Worm (Caenorhabditis elegans) whole organism, young adult: ENCODE results near the gene F48E3.6.

Experiments used
- B0336.3 ChIP-seq: fragments of 200-800 bp; sonication (Bioruptor generic); IDR thresholded peaks from 2 replicates; pipeline ENCODE4 v1.3.6; 2022; ENCODE audit warnings: missing genetic modification characterization, missing compliant biosample characterization
- C06A6.2 ChIP-seq: fragments of 200-800 bp; sonication (Bioruptor generic); conservative IDR thresholded peaks from 2 replicates; pipeline ENCODE4 v1.3.6; 2022; ENCODE audit warnings: missing genetic modification characterization, missing compliant biosample characterization
- F22D6.2 ChIP-seq: sonication (generic microtip); optimal IDR thresholded peaks from 2 replicates; lab custom pipeline; 2016; ENCODE audit warnings: mild to moderate bottlenecking, missing genetic modification characterization, missing compliant biosample characterization
- F33H1.4 ChIP-seq: fragments of 200-800 bp; sonication (Bioruptor generic); IDR thresholded peaks from 2 replicates; pipeline ENCODE4 v1.3.6; 2022; ENCODE audit warnings: missing genetic modification reagents, missing genetic modification characterization, missing compliant biosample characterization
- F37B4.10 ChIP-seq: fragments of 200-800 bp; sonication (Bioruptor generic); IDR thresholded peaks from 2 replicates; pipeline ENCODE4 v1.3.6; 2022; ENCODE audit warnings: missing genetic modification characterization, missing compliant biosample characterization
- K11D2.4 ChIP-seq: fragments of 200-800 bp; sonication (Bioruptor generic); IDR thresholded peaks from 2 replicates; pipeline ENCODE4 v1.3.6; 2022; ENCODE audit warnings: missing genetic modification reagents, missing genetic modification characterization, missing compliant biosample characterization
- K12H6.12 ChIP-seq: fragments of 200-800 bp; sonication (Bioruptor generic); optimal IDR thresholded peaks from 2 replicates; lab custom pipeline; 2018; ENCODE audit warnings: mild to moderate bottlenecking, missing genetic modification characterization, missing compliant biosample characterization
- Y67H2A.10 ChIP-seq: fragments of 200-800 bp; sonication (Bioruptor generic); conservative IDR thresholded peaks from 2 replicates; pipeline ENCODE4 v1.3.6; 2022; ENCODE audit warnings: missing genetic modification reagents, missing genetic modification characterization, missing compliant biosample characterization
- aptf-2 ChIP-seq: fragments of 200-800 bp; sonication (Bioruptor generic); conservative IDR thresholded peaks from 2 replicates; pipeline ENCODE4 v1.3.6; 2022; ENCODE audit warnings: missing genetic modification reagents, missing genetic modification characterization, missing compliant biosample characterization
- atf-7 ChIP-seq: sonication (generic microtip); optimal IDR thresholded peaks from 2 replicates; lab custom pipeline; 2017; ENCODE audit warnings: mild to moderate bottlenecking, missing genetic modification characterization, missing compliant biosample characterization
- attf-5 ChIP-seq: fragments of 200-800 bp; sonication (Bioruptor generic); optimal IDR thresholded peaks from 2 replicates; lab custom pipeline; 2018; ENCODE audit warnings: mild to moderate bottlenecking, missing genetic modification characterization, missing compliant biosample characterization
- ccch-3 ChIP-seq: fragments of 200-800 bp; sonication (Bioruptor generic); optimal IDR thresholded peaks from 2 replicates; lab custom pipeline; 2018; ENCODE audit warnings: mild to moderate bottlenecking, missing genetic modification characterization, missing compliant biosample characterization
- cebp-1 ChIP-seq, 2 experiments: fragments of 200-800 bp in 1 of 2; sonication (Bioruptor generic) in 1 of 2; sonication (generic microtip) in 1 of 2; IDR thresholded peaks in 1 of 2; optimal IDR thresholded peaks in 1 of 2; 2 replicates each; pipeline versions ENCODE4 v1.3.6 to Lab custom; 2017 to 2022; ENCODE audit warnings: missing compliant biosample characterization in 2 of 2, missing genetic modification characterization in 2 of 2, mild to moderate bottlenecking in 1 of 2, missing genetic modification reagents in 1 of 2, moderate library complexity in 1 of 2
- cebp-2 ChIP-seq: fragments of 200-800 bp; sonication (Bioruptor generic); IDR thresholded peaks from 2 replicates; pipeline ENCODE4 v1.3.6; 2022; ENCODE audit warnings: missing genetic modification characterization, missing compliant biosample characterization
- ceh-27 ChIP-seq: fragments of 200-800 bp; sonication (Bioruptor generic); optimal IDR thresholded peaks from 2 replicates; lab custom pipeline; 2018; ENCODE audit warnings: mild to moderate bottlenecking, missing genetic modification characterization, moderate library complexity, missing compliant biosample characterization
- ceh-58 ChIP-seq: fragments of 200-800 bp; sonication (Bioruptor generic); IDR thresholded peaks from 2 replicates; pipeline ENCODE4 v1.3.6; 2022; ENCODE audit warnings: missing genetic modification characterization, missing compliant biosample characterization
- dox-1 ChIP-seq: fragments of 200-800 bp; sonication (Bioruptor generic); IDR thresholded peaks from 2 replicates; pipeline ENCODE4 v1.3.6; 2022; ENCODE audit warnings: missing genetic modification reagents, missing genetic modification characterization, missing compliant biosample characterization
- gei-17 ChIP-seq: fragments of 200-800 bp; sonication (Bioruptor generic); optimal IDR thresholded peaks from 2 replicates; lab custom pipeline; 2018; ENCODE audit warnings: mild to moderate bottlenecking, missing genetic modification characterization, missing compliant biosample characterization
- hlh-26 ChIP-seq: fragments of 200-800 bp; sonication (Bioruptor generic); conservative IDR thresholded peaks from 2 replicates; pipeline ENCODE4 v1.3.6; 2022; ENCODE audit warnings: missing genetic modification reagents, missing genetic modification characterization, missing compliant biosample characterization
- hmg-1.2 ChIP-seq: fragments of 200-800 bp; sonication (Bioruptor generic); IDR thresholded peaks from 2 replicates; pipeline ENCODE4 v1.3.6; 2022; ENCODE audit warnings: missing genetic modification reagents, missing genetic modification characterization, missing compliant biosample characterization
- let-607 ChIP-seq, 2 experiments: fragments of 200-800 bp in 1 of 2; sonication (Bioruptor generic) in 1 of 2; sonication (generic microtip) in 1 of 2; optimal IDR thresholded peaks; 2 replicates each; lab custom pipeline; 2016 to 2018; ENCODE audit warnings: mild to moderate bottlenecking in 2 of 2, missing compliant biosample characterization in 2 of 2, missing genetic modification characterization in 2 of 2, moderate library complexity in 2 of 2, missing genotype in 1 of 2
- lir-1 ChIP-seq: fragments of 200-800 bp; sonication (Bioruptor generic); conservative IDR thresholded peaks from 2 replicates; pipeline ENCODE4 v1.3.6; 2022; ENCODE audit warnings: missing genetic modification reagents, missing genetic modification characterization, missing compliant biosample characterization
- lsy-27 ChIP-seq: sonication (generic microtip); optimal IDR thresholded peaks from 2 replicates; lab custom pipeline; 2017; ENCODE audit warnings: missing genetic modification characterization, mild to moderate bottlenecking, missing compliant biosample characterization, antibody characterized with exemption, missing genotype, borderline replicate concordance; ENCODE audit not compliant: insufficient read depth
- madf-3 ChIP-seq: fragments of 200-800 bp; sonication (Bioruptor generic); IDR thresholded peaks from 2 replicates; pipeline ENCODE4 v1.3.6; 2022; ENCODE audit warnings: missing genetic modification reagents, missing genetic modification characterization, missing compliant biosample characterization
- madf-6 ChIP-seq: fragments of 200-800 bp; sonication (Bioruptor generic); IDR thresholded peaks from 2 replicates; pipeline ENCODE4 v1.3.6; 2022; ENCODE audit warnings: missing genetic modification reagents, missing genetic modification characterization, missing compliant biosample characterization
- mcd-1 ChIP-seq: fragments of 200-800 bp; sonication (Bioruptor generic); IDR thresholded peaks from 2 replicates; pipeline ENCODE4 v1.3.6; 2022; ENCODE audit warnings: missing genetic modification reagents, missing genetic modification characterization, missing compliant biosample characterization
- mes-4 ChIP-seq: sonication (generic microtip); optimal IDR thresholded peaks from 2 replicates; lab custom pipeline; 2016; ENCODE audit warnings: missing genotype, missing genetic modification characterization, missing compliant biosample characterization
- nfya-2 ChIP-seq: fragments of 200-800 bp; sonication (Bioruptor generic); IDR thresholded peaks from 2 replicates; pipeline ENCODE4 v1.3.6; 2022; ENCODE audit warnings: missing genetic modification reagents, missing genetic modification characterization, missing compliant biosample characterization
- nfyb-1 ChIP-seq: fragments of 200-800 bp; sonication (Bioruptor generic); IDR thresholded peaks from 2 replicates; pipeline ENCODE4 v1.3.6; 2022; ENCODE audit warnings: missing genetic modification reagents, missing genetic modification characterization, missing compliant biosample characterization
- nhr-80 ChIP-seq: sonication (generic microtip); optimal IDR thresholded peaks from 2 replicates; lab custom pipeline; 2016; ENCODE audit warnings: missing genetic modification characterization, missing compliant biosample characterization
- pbrm-1 ChIP-seq: fragments of 200-800 bp; sonication (Bioruptor generic); IDR thresholded peaks from 2 replicates; pipeline ENCODE4 v1.3.6; 2022; ENCODE audit warnings: missing genetic modification reagents, missing genetic modification characterization, missing compliant biosample characterization
- repo-1 ChIP-seq: sonication (generic microtip); optimal IDR thresholded peaks from 2 replicates; lab custom pipeline; 2017; ENCODE audit warnings: mild to moderate bottlenecking, missing genetic modification characterization, missing compliant biosample characterization
- rpc-1 ChIP-seq, 2 experiments: fragments of 150-350 bp in 1 of 2; sonication (generic microtip) in 1 of 2; optimal IDR thresholded peaks; 2 replicates each; lab custom pipeline; 2014 to 2018; ENCODE audit warnings: missing biosample characterization in 1 of 2, missing genetic modification characterization in 1 of 2, missing genetic modification reagents in 1 of 2, missing genotype in 1 of 2
- sea-2 ChIP-seq: fragments of 200-800 bp; sonication (Bioruptor generic); IDR thresholded peaks from 2 replicates; pipeline ENCODE4 v1.3.6; 2022; ENCODE audit warnings: missing genetic modification characterization, missing compliant biosample characterization
- snpc-1.3 ChIP-seq: sonication (generic microtip); optimal IDR thresholded peaks from 2 replicates; lab custom pipeline; 2017; ENCODE audit warnings: missing genetic modification characterization, mild to moderate bottlenecking, missing compliant biosample characterization, antibody characterized with exemption, moderate library complexity, missing genotype, missing genetic modification reagents; ENCODE audit not compliant: insufficient read depth
- snpc-4 ChIP-seq, 5 experiments: fragments of 150-350 bp in 1 of 5; sonication (generic microtip) in 4 of 5; optimal IDR thresholded peaks; 2 replicates each; lab custom pipeline; 2014 to 2018; ENCODE audit warnings: missing genetic modification characterization in 5 of 5, missing biosample characterization in 3 of 5, antibody characterized with exemption in 2 of 5, mild to moderate bottlenecking in 2 of 5, missing compliant biosample characterization in 2 of 5, missing genotype in 2 of 5, moderate library complexity in 2 of 5, missing genetic modification reagents in 1 of 5
- zfh-2 ChIP-seq: fragments of 200-800 bp; sonication (Bioruptor generic); conservative IDR thresholded peaks from 2 replicates; pipeline ENCODE4 v1.3.6; 2022; ENCODE audit warnings: missing genetic modification reagents, missing genetic modification characterization, missing compliant biosample characterization
- zim-3 ChIP-seq: sonication (generic microtip); optimal IDR thresholded peaks from 2 replicates; lab custom pipeline; 2017; ENCODE audit warnings: mild to moderate bottlenecking, missing genetic modification characterization, moderate library complexity, missing compliant biosample characterization
- ztf-18 ChIP-seq: sonication (generic microtip); optimal IDR thresholded peaks from 2 replicates; lab custom pipeline; 2016; ENCODE audit warnings: missing genotype, mild to moderate bottlenecking, missing genetic modification characterization, missing compliant biosample characterization
- ztf-22 ChIP-seq: fragments of 200-800 bp; sonication (Bioruptor generic); optimal IDR thresholded peaks from 2 replicates; lab custom pipeline; 2018; ENCODE audit warnings: mild to moderate bottlenecking, missing genetic modification characterization, moderate library complexity, missing compliant biosample characterization
- ztf-25 ChIP-seq: fragments of 200-800 bp; sonication (Bioruptor generic); IDR thresholded peaks from 2 replicates; pipeline ENCODE4 v1.3.6; 2022; ENCODE audit warnings: missing genetic modification reagents, missing genetic modification characterization, missing compliant biosample characterization
- ztf-26 ChIP-seq: sonication (generic microtip); optimal IDR thresholded peaks from 2 replicates; lab custom pipeline; 2017; ENCODE audit warnings: missing genetic modification characterization, missing compliant biosample characterization
- ztf-6 ChIP-seq: fragments of 200-800 bp; sonication (Bioruptor generic); IDR thresholded peaks from 2 replicates; pipeline ENCODE4 v1.3.6; 2022; ENCODE audit warnings: missing genetic modification reagents, missing genetic modification characterization, missing compliant biosample characterization

Gene F48E3.6

DNA sequence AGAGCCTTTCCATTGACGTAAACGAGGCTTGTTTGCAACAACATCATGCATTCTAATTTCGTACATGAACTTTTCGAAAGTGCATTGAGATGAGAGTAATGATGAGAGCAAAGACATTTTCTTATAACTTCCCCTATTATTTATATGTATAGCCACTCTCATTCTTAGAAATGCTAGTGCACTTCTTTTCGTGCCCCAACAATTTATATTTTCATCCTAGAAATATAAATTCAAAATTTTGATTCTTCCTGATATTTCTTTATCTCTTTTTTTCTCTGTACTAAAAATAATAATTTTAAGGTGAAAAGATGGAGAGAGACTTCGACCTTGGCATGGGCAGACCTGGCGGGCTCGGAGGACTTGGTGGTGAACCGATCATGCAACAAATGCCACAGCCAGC, 23.8 kb downstream of the F48E3.6 start, which contains the start of gene mek-1:
Gene mek-1 (plus strand): TSS at position 301 of the 400 bp plus-strand sequence.
- no peak for TF ChIP-seq nfya-2 (GFP tag; lab: Robert Waterston, UW)
- no peak for TF ChIP-seq hlh-26 (GFP tag; lab: Robert Waterston, UW)
- TF ChIP-seq madf-6 (GFP tag; lab: Robert Waterston, UW) = no peak
- no peak for TF ChIP-seq lir-1 (GFP tag; lab: Robert Waterston, UW)
- TF ChIP-seq sea-2 (GFP tag; lab: Robert Waterston, UW) = no peak
- no peak for TF ChIP-seq mes-4
- no peak for TF ChIP-seq snpc-4 (GFP tag; optimal IDR thresholded peaks at IDR 0.05; lab: Kevin White, UChicago)
- no peak for TF ChIP-seq snpc-4 (tag; optimal IDR thresholded peaks at IDR 0.05; lab: Kevin White, UChicago)
- TF ChIP-seq K11D2.4 (GFP tag; lab: Robert Waterston, UW) = no peak
- no peak for TF ChIP-seq let-607 (tag; optimal IDR thresholded peaks at IDR 0.05; lab: Kevin White, UChicago)
- TF ChIP-seq dox-1 (GFP tag; lab: Robert Waterston, UW) = no peak
- TF ChIP-seq, all 124 proteins: peak for 0

DNA sequence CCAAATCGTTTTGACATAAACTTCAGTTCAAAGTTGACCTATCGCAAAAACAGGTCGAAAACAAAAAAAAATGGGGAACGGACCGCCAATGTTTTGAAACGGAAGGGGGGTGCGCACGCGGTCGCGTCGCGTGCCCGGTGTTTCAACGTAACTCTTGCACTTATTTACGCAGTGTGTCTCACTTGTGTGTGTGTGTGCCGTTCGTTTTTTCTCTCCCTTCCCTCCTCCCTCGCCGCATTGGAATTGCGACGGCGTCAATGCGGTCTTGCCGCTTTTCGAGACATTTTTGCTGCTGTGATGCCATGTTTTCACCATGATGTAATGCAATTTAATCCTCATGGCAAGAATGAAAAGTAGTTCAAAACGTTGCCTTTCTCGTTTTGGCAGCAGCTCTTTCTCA, 24.2 kb downstream of the F48E3.6 start:
- TF ChIP-seq gei-17 (no peak), attf-5 (GFP tag; lab: Kevin White, UChicago) (peak; percentile 61), ceh-27 (GFP tag; lab: Kevin White, UChicago) (peak; percentile 28), madf-3 (peak; percentile 73; the same call in 1 of the 2 replicates), ztf-18 (tag; lab: Kevin White, UChicago) (peak; percentile 0), zfh-2 (GFP tag; lab: Robert Waterston, UW) (peak; percentile 86), nhr-80 (tag; lab: Kevin White, UChicago) (peak; percentile 61), dox-1 (GFP tag; lab: Robert Waterston, UW) (peak; percentile 69), rpc-1 (optimal IDR thresholded peaks at IDR 0.05; lab: Kevin White, UChicago) (no peak), rpc-1 (tag; optimal IDR thresholded peaks at IDR 0.05; lab: Kevin White, UChicago) (no peak), cebp-2 (no peak), ztf-25 (GFP tag; lab: Robert Waterston, UW) (no peak), nfyb-1 (GFP tag; lab: Robert Waterston, UW) (peak; percentile 12; the same call in 1 of the 2 replicates), K12H6.12 (tag; lab: Kevin White, UChicago) (peak; percentile 60), hmg-1.2 (GFP tag; lab: Robert Waterston, UW) (peak; percentile 37; the same call in 1 of the 2 replicates)

DNA sequence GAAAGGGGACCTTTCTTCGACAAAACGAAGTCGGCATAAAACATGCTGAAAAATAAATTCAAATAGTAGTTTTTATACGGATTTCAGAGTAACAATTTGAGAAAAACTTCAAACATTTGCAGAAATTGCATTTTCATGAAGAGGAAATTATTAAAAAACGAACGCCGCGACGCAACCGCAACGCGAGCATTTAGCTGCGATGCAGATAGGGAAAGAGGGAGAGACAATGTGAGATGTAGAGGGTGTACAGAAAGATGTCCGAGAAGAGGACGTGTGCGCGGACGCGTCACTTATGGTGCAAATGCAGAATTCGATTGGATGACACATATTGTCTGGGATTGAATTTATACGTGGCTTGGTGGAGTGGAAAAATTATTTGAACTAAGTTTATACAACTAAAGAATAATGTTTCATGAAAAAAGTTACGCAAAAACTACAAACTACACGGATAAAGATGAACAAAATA, 27.7 kb downstream of the F48E3.6 start, which contains the start of gene coh-1:
Gene coh-1 (minus strand): TSS at position 51 of the 466 bp plus-strand sequence.
- TF ChIP-seq ztf-6 (no peak), K12H6.12 (tag; lab: Kevin White, UChicago) (peak; percentile 7), madf-3 (0 out of 2 replicates have a peak, but pooled peaks have one; percentile 66), zim-3 (no peak), ceh-58 (no peak), F33H1.4 (GFP tag; lab: Robert Waterston, UW) (no peak), let-607 (tag; optimal IDR thresholded peaks at IDR 0.05; lab: Kevin White, UChicago) (peak in 1 of 2 experiments; percentile 26), pbrm-1 (GFP tag; lab: Robert Waterston, UW) (no peak), F22D6.2 (no peak), ceh-27 (GFP tag; lab: Kevin White, UChicago) (peak; percentile 50), aptf-2 (GFP tag; lab: Robert Waterston, UW) (no peak), lsy-27 (tag; lab: Kevin White, UChicago) (no peak), C06A6.2 (no peak), cebp-1 (GFP tag; IDR thresholded peaks at IDR 0.05; lab: Robert Waterston, UW) (no peak), cebp-1 (tag; optimal IDR thresholded peaks at IDR 0.05; lab: Kevin White, UChicago) (peak; percentile 48), snpc-1.3 (tag; lab: Kevin White, UChicago) (no peak), B0336.3 (GFP tag; lab: Robert Waterston, UW) (no peak), ztf-26 (no peak), repo-1 (tag; lab: Kevin White, UChicago) (no peak), sea-2 (GFP tag; lab: Robert Waterston, UW) (no peak), ccch-3 (no peak), ztf-22 (GFP tag; lab: Kevin White, UChicago) (no peak), Y67H2A.10 (GFP tag; lab: Robert Waterston, UW) (no peak), mcd-1 (GFP tag; lab: Robert Waterston, UW) (no peak), atf-7 (tag; lab: Kevin White, UChicago) (no peak), F37B4.10 (no peak), ztf-18 (tag; lab: Kevin White, UChicago) (no peak)
